Worm (Caenorhabditis elegans) whole organism, L1 larva: ENCODE results near the gene nep-2.

ENCODE experiments used
- aha-1 ChIP-seq: fragments of 150-350 bp; optimal IDR thresholded peaks from 2 replicates; lab custom pipeline; 2014; ENCODE audit warnings: missing biosample characterization, missing genetic modification characterization
- ama-1 ChIP-seq: fragments of 150-350 bp; optimal IDR thresholded peaks from 2 replicates; lab custom pipeline; 2014
- ces-1 ChIP-seq: fragments of 150-350 bp; optimal IDR thresholded peaks from 2 replicates; lab custom pipeline; 2014; ENCODE audit warnings: missing biosample characterization, missing genetic modification reagents, missing genetic modification characterization
- lin-15B ChIP-seq: fragments of 150-350 bp; sonication (generic microtip); optimal IDR thresholded peaks from 3 replicates; lab custom pipeline; 2014; ENCODE audit warnings: missing biosample characterization, missing genetic modification characterization
- nhr-11 ChIP-seq: fragments of 150-350 bp; optimal IDR thresholded peaks from 2 replicates; lab custom pipeline; 2014; ENCODE audit warnings: missing biosample characterization, missing genetic modification characterization
- nhr-77 ChIP-seq: fragments of 150-350 bp; optimal IDR thresholded peaks from 2 replicates; lab custom pipeline; 2014; ENCODE audit warnings: missing biosample characterization, missing genetic modification characterization
- zag-1 ChIP-seq: fragments of 150-350 bp; optimal IDR thresholded peaks from 2 replicates; lab custom pipeline; 2014; ENCODE audit warnings: missing biosample characterization, missing genetic modification characterization
- ztf-11 ChIP-seq, 2 experiments: sonication (generic microtip); optimal IDR thresholded peaks; 2 replicates each; lab custom pipeline; 2016 to 2017; ENCODE audit warnings: missing genetic modification characterization in 2 of 2, missing biosample characterization in 1 of 2, missing compliant biosample characterization in 1 of 2

DNA sequence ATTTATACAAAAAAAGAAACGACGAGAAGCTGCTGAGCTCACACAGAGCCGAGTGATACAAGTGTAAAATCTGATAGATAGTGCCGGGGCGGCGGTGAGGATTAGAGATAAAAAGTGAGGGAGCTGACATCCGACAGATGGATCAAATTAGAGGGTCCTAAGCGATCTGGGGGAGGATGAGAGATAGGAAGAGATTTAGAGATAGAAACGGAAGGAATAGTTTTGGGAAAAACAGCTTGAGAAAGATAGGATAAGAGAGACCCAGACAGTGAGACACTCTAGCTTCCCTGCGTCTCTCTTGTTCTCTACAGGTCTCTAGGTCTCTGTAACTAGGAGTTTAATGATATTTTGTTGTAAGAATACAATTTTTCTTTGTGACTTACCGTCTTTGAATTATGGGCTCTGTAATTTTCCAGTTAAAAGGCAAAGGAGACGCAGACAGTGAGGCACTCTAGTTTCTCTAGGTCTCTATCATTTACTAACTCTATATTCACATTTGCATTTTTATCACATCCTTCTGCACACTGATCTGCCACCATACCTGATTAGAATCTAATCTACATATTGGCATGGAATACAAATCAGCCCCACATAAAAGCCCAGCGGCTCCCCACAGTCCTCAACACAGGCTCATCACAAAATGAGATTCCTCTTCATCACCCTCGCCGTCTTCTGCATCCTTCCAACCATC is 38.4 kb downstream of the nep-2 start, which contains the start of the genes sup-9 and nspf-1:
- TF ChIP-seq ztf-11 (tag; optimal IDR thresholded peaks at IDR 0.05; lab: Kevin White, UChicago) (no peak), nhr-77 (tag; lab: Kevin White, UChicago) (no peak), nhr-11 (tag; lab: Kevin White, UChicago) (no peak), ces-1 (GFP tag; lab: Kevin White, UChicago) (no peak), ama-1 (lab: Kevin White, UChicago) (no peak), lin-15B (tag; lab: Kevin White, UChicago) (no peak), aha-1 (tag; lab: Kevin White, UChicago) (no peak), zag-1 (tag; lab: Kevin White, UChicago) (no peak)
